Worm (Caenorhabditis elegans) whole organism, late embryonic: ENCODE data around the gene sut-2.

Experiments used
- C08G9.2 ChIP-seq: sonication (generic microtip); optimal IDR thresholded peaks from 2 replicates; lab custom pipeline; 2016; ENCODE audit warnings: mild to moderate bottlenecking, missing genetic modification characterization, moderate library complexity, missing compliant biosample characterization
- T23F11.4 ChIP-seq: fragments of 200-800 bp; sonication (Bioruptor generic); optimal IDR thresholded peaks from 2 replicates; lab custom pipeline; 2018; ENCODE audit warnings: mild to moderate bottlenecking, missing genetic modification characterization, missing compliant biosample characterization
- ama-1 ChIP-seq: fragments of 150-350 bp; optimal IDR thresholded peaks from 2 replicates; lab custom pipeline; 2014
- ceh-14 ChIP-seq: sonication (generic microtip); optimal IDR thresholded peaks from 2 replicates; lab custom pipeline; 2016; ENCODE audit warnings: missing genotype, missing genetic modification characterization, missing compliant biosample characterization
- ceh-18 ChIP-seq: sonication (generic microtip); optimal IDR thresholded peaks from 2 replicates; lab custom pipeline; 2016; ENCODE audit warnings: missing genetic modification characterization, missing compliant biosample characterization
- ceh-2 ChIP-seq: sonication (generic microtip); optimal IDR thresholded peaks from 2 replicates; lab custom pipeline; 2016; ENCODE audit warnings: missing genotype, missing genetic modification characterization, missing compliant biosample characterization
- ceh-30 ChIP-seq: fragments of 150-350 bp; optimal IDR thresholded peaks from 2 replicates; lab custom pipeline; 2014; ENCODE audit warnings: missing biosample characterization, missing genetic modification characterization
- ceh-31 ChIP-seq: sonication (generic microtip); optimal IDR thresholded peaks from 2 replicates; lab custom pipeline; 2016; ENCODE audit warnings: missing genetic modification characterization, missing compliant biosample characterization
- ceh-34 ChIP-seq: sonication (generic microtip); optimal IDR thresholded peaks from 2 replicates; lab custom pipeline; 2016; ENCODE audit warnings: mild to moderate bottlenecking, missing genetic modification characterization, missing compliant biosample characterization
- ceh-48 ChIP-seq: sonication (generic microtip); optimal IDR thresholded peaks from 2 replicates; lab custom pipeline; 2016; ENCODE audit warnings: missing genetic modification characterization, inconsistent platforms, missing compliant biosample characterization
- ceh-9 ChIP-seq: sonication (generic microtip); optimal IDR thresholded peaks from 2 replicates; lab custom pipeline; 2016; ENCODE audit warnings: mild to moderate bottlenecking, missing genetic modification characterization, inconsistent platforms, missing compliant biosample characterization
- che-1 ChIP-seq: sonication (generic microtip); optimal IDR thresholded peaks from 2 replicates; lab custom pipeline; 2016; ENCODE audit warnings: mild to moderate bottlenecking, missing genetic modification characterization, missing compliant biosample characterization
- dve-1 ChIP-seq: sonication (generic microtip); optimal IDR thresholded peaks from 2 replicates; lab custom pipeline; 2017; ENCODE audit warnings: antibody characterized with exemption, mild to moderate bottlenecking, missing genetic modification characterization, missing compliant biosample characterization
- elt-2 ChIP-seq: sonication (generic microtip); optimal IDR thresholded peaks from 2 replicates; lab custom pipeline; 2016; ENCODE audit warnings: missing genetic modification reagents, missing genetic modification characterization, missing compliant biosample characterization
- elt-4 ChIP-seq: sonication (generic microtip); optimal IDR thresholded peaks from 2 replicates; lab custom pipeline; 2016; ENCODE audit warnings: missing genetic modification characterization, missing compliant biosample characterization
- ets-4 ChIP-seq: sonication (generic microtip); optimal IDR thresholded peaks from 2 replicates; lab custom pipeline; 2016; ENCODE audit warnings: missing genetic modification characterization, missing compliant biosample characterization
- fax-1 ChIP-seq: sonication (generic microtip); optimal IDR thresholded peaks from 2 replicates; lab custom pipeline; 2016; ENCODE audit warnings: missing genotype, missing genetic modification characterization, missing compliant biosample characterization
- fkh-6 ChIP-seq: sonication (generic microtip); optimal IDR thresholded peaks from 2 replicates; lab custom pipeline; 2016; ENCODE audit warnings: missing genetic modification characterization, missing compliant biosample characterization
- gmeb-2 ChIP-seq: sonication (generic microtip); optimal IDR thresholded peaks from 2 replicates; lab custom pipeline; 2016; ENCODE audit warnings: missing genetic modification characterization, inconsistent platforms, missing compliant biosample characterization
- hlh-15 ChIP-seq: sonication (generic microtip); optimal IDR thresholded peaks from 2 replicates; lab custom pipeline; 2016; ENCODE audit warnings: missing genetic modification characterization, missing compliant biosample characterization
- hlh-6 ChIP-seq: sonication (generic microtip); optimal IDR thresholded peaks from 2 replicates; lab custom pipeline; 2016; ENCODE audit warnings: missing genotype, missing genetic modification characterization, missing compliant biosample characterization
- lin-11 ChIP-seq: fragments of 200-800 bp; sonication (Bioruptor generic); optimal IDR thresholded peaks from 2 replicates; lab custom pipeline; 2018; ENCODE audit warnings: mild to moderate bottlenecking, missing genetic modification characterization, missing compliant biosample characterization
- mec-3 ChIP-seq: sonication (generic microtip); optimal IDR thresholded peaks from 2 replicates; lab custom pipeline; 2016; ENCODE audit warnings: borderline replicate concordance, missing genetic modification characterization, missing compliant biosample characterization
- nfya-1 ChIP-seq: sonication (generic microtip); optimal IDR thresholded peaks from 2 replicates; lab custom pipeline; 2017; ENCODE audit warnings: missing genetic modification characterization, mild to moderate bottlenecking, missing compliant biosample characterization, antibody characterized with exemption, moderate library complexity
- nhr-11 ChIP-seq: fragments of 150-350 bp; optimal IDR thresholded peaks from 2 replicates; lab custom pipeline; 2014; ENCODE audit warnings: missing biosample characterization, missing genetic modification characterization
- odd-2 ChIP-seq: sonication (generic microtip); optimal IDR thresholded peaks from 2 replicates; lab custom pipeline; 2017; ENCODE audit warnings: antibody characterized with exemption, mild to moderate bottlenecking, missing genetic modification characterization, missing compliant biosample characterization
- pat-9 ChIP-seq: fragments of 200-800 bp; sonication (Bioruptor generic); optimal IDR thresholded peaks from 2 replicates; lab custom pipeline; 2018; ENCODE audit warnings: mild to moderate bottlenecking, missing genetic modification characterization, moderate library complexity, missing compliant biosample characterization
- pha-2 ChIP-seq: sonication (generic microtip); optimal IDR thresholded peaks from 2 replicates; lab custom pipeline; 2017; ENCODE audit warnings: mild to moderate bottlenecking, missing genetic modification characterization, missing compliant biosample characterization
- pha-4 ChIP-seq: fragments of 150-350 bp; optimal IDR thresholded peaks from 2 replicates; lab custom pipeline; 2018; ENCODE audit warnings: missing biosample characterization, missing genetic modification reagents, missing genetic modification characterization
- pqm-1 ChIP-seq: sonication (generic microtip); optimal IDR thresholded peaks from 2 replicates; lab custom pipeline; 2016; ENCODE audit warnings: missing genetic modification characterization, missing compliant biosample characterization
- ref-2 ChIP-seq: sonication (generic microtip); optimal IDR thresholded peaks from 2 replicates; lab custom pipeline; 2016; ENCODE audit warnings: missing genetic modification characterization, missing compliant biosample characterization
- sdc-2 ChIP-seq: sonication (generic microtip); optimal IDR thresholded peaks from 2 replicates; lab custom pipeline; 2016; ENCODE audit warnings: missing genotype, missing genetic modification characterization, missing compliant biosample characterization
- sox-2 ChIP-seq: fragments of 200-800 bp; sonication (Bioruptor generic); IDR thresholded peaks from 2 replicates; pipeline ENCODE4 v1.3.6; 2022; ENCODE audit warnings: missing genetic modification reagents, missing genetic modification characterization, missing compliant biosample characterization
- syd-9 ChIP-seq: sonication (generic microtip); optimal IDR thresholded peaks from 2 replicates; lab custom pipeline; 2016; ENCODE audit warnings: mild to moderate bottlenecking, missing genetic modification characterization, moderate library complexity, missing compliant biosample characterization
- tbx-2 ChIP-seq: sonication (generic microtip); optimal IDR thresholded peaks from 2 replicates; lab custom pipeline; 2016; ENCODE audit warnings: missing genetic modification characterization, missing compliant biosample characterization
- tbx-7 ChIP-seq: sonication (generic microtip); optimal IDR thresholded peaks from 2 replicates; lab custom pipeline; 2016; ENCODE audit warnings: missing genotype, missing genetic modification characterization, missing compliant biosample characterization
- ttx-3 ChIP-seq: sonication (generic microtip); optimal IDR thresholded peaks from 2 replicates; lab custom pipeline; 2016; ENCODE audit warnings: missing genetic modification reagents, missing genetic modification characterization, missing compliant biosample characterization
- unc-3 ChIP-seq, 2 experiments: fragments of 200-800 bp in 1 of 2; sonication (Bioruptor generic) in 1 of 2; sonication (generic microtip) in 1 of 2; conservative IDR thresholded peaks in 1 of 2; optimal IDR thresholded peaks in 1 of 2; 2 replicates each; pipeline versions ENCODE4 v1.3.6 to Lab custom; 2016 to 2022; ENCODE audit warnings: missing compliant biosample characterization in 2 of 2, missing genetic modification characterization in 2 of 2, missing genetic modification reagents in 1 of 2
- unc-42 ChIP-seq: sonication (generic microtip); optimal IDR thresholded peaks from 2 replicates; lab custom pipeline; 2016; ENCODE audit warnings: missing genotype, missing genetic modification characterization, missing compliant biosample characterization
- unc-55 ChIP-seq: sonication (generic microtip); optimal IDR thresholded peaks from 2 replicates; lab custom pipeline; 2017; ENCODE audit warnings: missing biosample characterization, missing genetic modification reagents, missing genetic modification characterization
- zip-5 ChIP-seq: sonication (generic microtip); optimal IDR thresholded peaks from 2 replicates; lab custom pipeline; 2016; ENCODE audit warnings: missing genetic modification characterization, missing compliant biosample characterization

The sut-2 gene

DNA sequence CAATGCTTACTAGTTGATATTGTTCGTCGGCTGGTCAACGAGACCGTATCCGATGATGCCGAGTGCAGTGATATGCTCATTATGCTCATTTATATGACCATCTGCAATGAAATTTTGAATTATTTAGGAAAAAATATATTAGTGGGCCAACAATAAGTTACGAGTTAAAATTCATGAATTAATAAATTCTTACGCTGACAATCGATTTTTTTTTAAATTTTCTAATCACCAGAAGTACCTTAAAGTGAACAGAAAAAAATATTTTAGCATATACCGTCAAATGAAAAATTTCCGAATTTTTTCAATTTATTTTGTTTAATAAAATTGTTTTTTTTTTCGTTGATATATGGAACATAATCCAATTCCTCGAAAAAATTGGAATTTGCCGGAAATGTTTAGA is 20.7 kb downstream of the sut-2 start, which contains the start of gene sos-1:
Gene sos-1 (minus strand): TSS at position 101 of the 400 bp plus-strand sequence.
- TF ChIP-seq nhr-11 (tag; lab: Kevin White, UChicago), result no peak
- no peak for TF ChIP-seq ceh-9 (tag; lab: Kevin White, UChicago)
- no peak for TF ChIP-seq ceh-31 (tag; lab: Kevin White, UChicago)
- no peak for TF ChIP-seq unc-3 (GFP tag; conservative IDR thresholded peaks at IDR 0.05; lab: Robert Waterston, UW)
- TF ChIP-seq unc-3 (tag; optimal IDR thresholded peaks at IDR 0.05; lab: Kevin White, UChicago), result no peak
- no peak for TF ChIP-seq odd-2 (tag; lab: Kevin White, UChicago)
- TF ChIP-seq syd-9, result no peak
- TF ChIP-seq T23F11.4, result no peak
- TF ChIP-seq unc-55 (GFP tag; lab: Kevin White, UChicago), result no peak
- TF ChIP-seq fax-1 (tag; lab: Kevin White, UChicago), result no peak
- no peak for TF ChIP-seq che-1 (tag; lab: Kevin White, UChicago)
- TF ChIP-seq tbx-7 (tag; lab: Kevin White, UChicago), result no peak
- no peak for TF ChIP-seq gmeb-2 (tag; lab: Kevin White, UChicago)
- no peak for TF ChIP-seq unc-42 (tag; lab: Kevin White, UChicago)
- no peak for TF ChIP-seq elt-2 (tag; lab: Kevin White, UChicago)
- TF ChIP-seq ets-4 (tag; lab: Kevin White, UChicago), result no peak
- no peak for TF ChIP-seq hlh-15 (tag; lab: Kevin White, UChicago)
- TF ChIP-seq fkh-6 (tag; lab: Kevin White, UChicago), result no peak
- TF ChIP-seq ref-2, result no peak
- TF ChIP-seq nfya-1 (tag; lab: Kevin White, UChicago), result no peak
- TF ChIP-seq lin-11 (tag; lab: Kevin White, UChicago), result no peak

DNA sequence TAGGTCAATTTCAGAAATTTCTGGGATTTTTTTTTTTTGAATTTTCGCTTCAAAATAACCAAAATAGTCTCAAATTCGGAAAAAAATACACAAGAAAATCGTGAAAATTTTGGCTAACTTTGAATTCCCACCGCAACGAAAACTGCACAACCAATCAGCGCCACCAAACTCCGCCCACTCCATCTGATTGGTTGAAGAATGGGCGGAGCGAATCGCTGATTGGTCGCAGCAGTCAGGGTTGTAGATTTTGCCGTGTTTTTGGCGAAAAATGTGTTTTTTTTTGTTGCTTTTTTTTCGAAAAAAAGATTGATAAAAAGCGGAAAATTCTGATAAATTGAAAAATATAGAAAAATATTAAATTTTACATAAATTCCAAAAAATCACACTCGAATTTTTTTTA is 23.0 kb downstream of the sut-2 start:
- TF ChIP-seq pqm-1 (tag; lab: Kevin White, UChicago), result no peak
- peak; percentile 90 for TF ChIP-seq nfya-1 (tag; lab: Kevin White, UChicago)
- TF ChIP-seq elt-4, result no peak

DNA sequence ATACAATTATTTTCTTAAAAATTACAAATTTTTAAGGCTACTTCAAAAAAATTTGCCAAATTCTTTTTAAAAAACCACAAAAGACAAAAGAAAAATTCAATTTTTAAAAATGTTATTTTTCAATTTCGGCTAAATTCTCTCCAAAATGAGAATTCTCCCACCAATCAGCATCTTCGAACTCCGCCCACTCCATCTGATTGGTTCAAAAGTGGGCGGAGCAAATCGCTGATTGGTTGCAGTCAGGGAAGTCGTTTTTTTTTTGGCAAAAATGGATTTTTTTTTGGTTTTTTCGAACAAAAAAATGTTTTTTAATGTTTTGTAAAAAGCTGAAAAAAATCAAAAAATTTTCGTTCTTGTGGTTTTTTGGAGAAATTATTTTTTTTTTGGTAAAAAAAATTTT is 30.0 kb downstream of the sut-2 start:
- TF ChIP-seq hlh-6 (tag; lab: Kevin White, UChicago) (no peak), nfya-1 (tag; lab: Kevin White, UChicago) (peak; percentile 99)

DNA sequence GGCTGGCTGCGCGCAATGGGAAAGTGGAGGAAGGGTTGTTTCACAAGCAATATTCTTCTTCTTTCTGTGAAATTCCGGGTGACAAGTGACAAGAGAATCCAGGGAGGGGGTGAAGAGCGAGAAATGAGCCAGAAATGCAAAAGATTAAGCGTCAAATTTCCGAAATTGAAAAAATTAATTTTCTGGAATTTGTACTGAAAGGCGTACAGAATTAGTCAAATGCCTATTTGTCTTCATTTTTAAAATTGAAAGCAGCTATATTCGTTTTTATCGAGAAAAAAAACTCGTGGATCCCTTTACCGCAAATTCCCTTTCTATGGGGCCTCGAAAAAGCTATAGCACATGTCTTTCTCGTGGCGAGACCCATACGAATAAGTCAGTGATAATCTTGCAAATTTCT is 34.1 kb downstream of the sut-2 start:
- no peak for TF ChIP-seq ama-1 (lab: Kevin White, UChicago)
- no peak for TF ChIP-seq ceh-48
- peak; percentile 60 for TF ChIP-seq zip-5
- TF ChIP-seq ttx-3 (tag; lab: Kevin White, UChicago), result no peak
- no peak for TF ChIP-seq fax-1 (tag; lab: Kevin White, UChicago)
- no peak for TF ChIP-seq ceh-2 (tag; lab: Kevin White, UChicago)
- peak; percentile 23 for TF ChIP-seq ref-2
- peak; percentile 15 for TF ChIP-seq ceh-14 (tag; lab: Kevin White, UChicago)
- no peak for TF ChIP-seq mec-3
- no peak for TF ChIP-seq T23F11.4
- TF ChIP-seq hlh-6 (tag; lab: Kevin White, UChicago), result no peak
- TF ChIP-seq dve-1, result no peak
- TF ChIP-seq tbx-2 (tag; lab: Kevin White, UChicago), result peak; percentile 49
- TF ChIP-seq ceh-18 (tag; lab: Kevin White, UChicago), result no peak
- TF ChIP-seq C08G9.2, result peak; percentile 48
- TF ChIP-seq ceh-9 (tag; lab: Kevin White, UChicago), result no peak
- TF ChIP-seq ceh-31 (tag; lab: Kevin White, UChicago), result peak; percentile 44
- no peak for TF ChIP-seq syd-9
- TF ChIP-seq pha-4, result no peak
- no peak for TF ChIP-seq nhr-11 (tag; lab: Kevin White, UChicago)
- TF ChIP-seq tbx-7 (tag; lab: Kevin White, UChicago), result peak; percentile 1
- no peak for TF ChIP-seq sdc-2
- TF ChIP-seq nfya-1 (tag; lab: Kevin White, UChicago), result no peak
- TF ChIP-seq pha-2, result no peak
- TF ChIP-seq ceh-30 (tag; lab: Kevin White, UChicago), result no peak
- no peak for TF ChIP-seq ceh-34 (tag; lab: Kevin White, UChicago)
- TF ChIP-seq pat-9 (tag; lab: Kevin White, UChicago), result no peak
- TF ChIP-seq sox-2, result no peak
